Worm (Caenorhabditis elegans) whole organism, L4 larva: Measurements from ENCODE around the gene Y53C12A.7.

ENCODE experiments used
- D1046.2 ChIP-seq: fragments of 200-800 bp; sonication (Bioruptor generic); IDR thresholded peaks from 2 replicates; pipeline ENCODE4 v1.3.6; 2022; ENCODE audit warnings: missing genetic modification characterization, missing compliant biosample characterization
- F26F4.8 ChIP-seq: fragments of 200-800 bp; sonication (Bioruptor generic); conservative IDR thresholded peaks from 2 replicates; pipeline ENCODE4 v1.3.6; 2022; ENCODE audit warnings: missing genetic modification characterization, missing compliant biosample characterization
- F44E2.7 ChIP-seq: fragments of 200-800 bp; sonication (Bioruptor generic); IDR thresholded peaks from 2 replicates; pipeline ENCODE4 v2.1.2; 2022; ENCODE audit warnings: missing genetic modification characterization, missing compliant biosample characterization
- F49E8.2 ChIP-seq: sonication (generic microtip); optimal IDR thresholded peaks from 2 replicates; lab custom pipeline; 2016; ENCODE audit warnings: missing compliant biosample characterization, mild to moderate bottlenecking, missing genetic modification characterization, borderline replicate concordance
- Y48G9A.11 ChIP-seq: fragments of 200-800 bp; sonication (Bioruptor generic); IDR thresholded peaks from 2 replicates; pipeline ENCODE4 v1.3.6; 2022; ENCODE audit warnings: missing genetic modification reagents, missing genetic modification characterization, missing compliant biosample characterization
- Y5F2A.4 ChIP-seq: fragments of 200-800 bp; sonication (Bioruptor generic); optimal IDR thresholded peaks from 2 replicates; lab custom pipeline; 2018; ENCODE audit warnings: mild to moderate bottlenecking, missing genetic modification characterization, missing compliant biosample characterization
- arid-1 ChIP-seq: fragments of 200-800 bp; sonication (Bioruptor generic); conservative IDR thresholded peaks from 2 replicates; pipeline ENCODE4 v1.3.6; 2022; ENCODE audit warnings: missing genetic modification reagents, missing genetic modification characterization, missing compliant biosample characterization
- ceh-32 ChIP-seq: sonication (generic microtip); optimal IDR thresholded peaks from 2 replicates; lab custom pipeline; 2016; ENCODE audit warnings: mild to moderate bottlenecking, missing genetic modification characterization, missing compliant biosample characterization; ENCODE audit not compliant: poor library complexity
- ceh-62 ChIP-seq: sonication (generic microtip); optimal IDR thresholded peaks from 2 replicates; lab custom pipeline; 2017; ENCODE audit warnings: missing biosample characterization, missing genetic modification characterization
- ces-1 ChIP-seq: fragments of 150-350 bp; sonication (generic microtip); optimal IDR thresholded peaks from 4 replicates; lab custom pipeline; 2014; ENCODE audit warnings: missing biosample characterization, missing genetic modification reagents, missing genetic modification characterization
- ctbp-1 ChIP-seq: fragments of 200-800 bp; sonication (Bioruptor generic); IDR thresholded peaks from 2 replicates; pipeline ENCODE4 v1.3.6; 2022; ENCODE audit warnings: missing genetic modification reagents, missing genetic modification characterization, missing compliant biosample characterization
- daf-12 ChIP-seq: fragments of 150-350 bp; optimal IDR thresholded peaks from 2 replicates; lab custom pipeline; 2014; ENCODE audit warnings: missing biosample characterization, missing genetic modification reagents, missing genetic modification characterization
- daf-8 ChIP-seq: fragments of 200-800 bp; sonication (Bioruptor generic); IDR thresholded peaks from 2 replicates; pipeline ENCODE4 v1.3.6; 2022; ENCODE audit warnings: missing genetic modification characterization, missing compliant biosample characterization
- dmd-8 ChIP-seq: fragments of 200-800 bp; sonication (Bioruptor generic); IDR thresholded peaks from 2 replicates; pipeline ENCODE4 v1.3.6; 2022; ENCODE audit warnings: missing genetic modification characterization, missing compliant biosample characterization
- dmd-9 ChIP-seq: fragments of 200-800 bp; sonication (Bioruptor generic); IDR thresholded peaks from 2 replicates; pipeline ENCODE4 v1.3.6; 2022; ENCODE audit warnings: missing genetic modification reagents, missing genetic modification characterization, missing compliant biosample characterization
- egl-43 ChIP-seq: fragments of 200-800 bp; sonication (Bioruptor generic); IDR thresholded peaks from 2 replicates; pipeline ENCODE4 v1.3.6; 2022; ENCODE audit warnings: missing genetic modification reagents, missing genetic modification characterization, missing compliant biosample characterization
- fkh-10 ChIP-seq: fragments of 150-350 bp; optimal IDR thresholded peaks from 2 replicates; lab custom pipeline; 2014; ENCODE audit warnings: missing biosample characterization, missing genetic modification reagents, missing genetic modification characterization
- gei-8 ChIP-seq: fragments of 200-800 bp; sonication (Bioruptor generic); optimal IDR thresholded peaks from 2 replicates; lab custom pipeline; 2018; ENCODE audit warnings: mild to moderate bottlenecking, missing genetic modification characterization, missing compliant biosample characterization
- hlh-11 ChIP-seq: fragments of 200-800 bp; sonication (Bioruptor generic); optimal IDR thresholded peaks from 2 replicates; lab custom pipeline; 2018; ENCODE audit warnings: mild to moderate bottlenecking, missing genetic modification characterization, missing compliant biosample characterization
- hlh-30 ChIP-seq: sonication (generic microtip); optimal IDR thresholded peaks from 2 replicates; lab custom pipeline; 2017; ENCODE audit warnings: antibody characterized with exemption, mild to moderate bottlenecking, missing genetic modification characterization, missing compliant biosample characterization; ENCODE audit not compliant: insufficient read depth
- lin-1 ChIP-seq: fragments of 200-800 bp; sonication (Bioruptor generic); IDR thresholded peaks from 2 replicates; pipeline ENCODE4 v1.3.6; 2022; ENCODE audit warnings: missing genetic modification reagents, missing genetic modification characterization, missing compliant biosample characterization
- lin-29 ChIP-seq: fragments of 200-800 bp; sonication (Bioruptor generic); IDR thresholded peaks from 2 replicates; pipeline ENCODE4 v1.3.6; 2022; ENCODE audit warnings: missing genetic modification reagents, missing genetic modification characterization, missing compliant biosample characterization
- lin-39 ChIP-seq: fragments of 150-350 bp; optimal IDR thresholded peaks from 2 replicates; lab custom pipeline; 2014; ENCODE audit warnings: missing biosample characterization, missing genetic modification reagents, missing genetic modification characterization
- lsy-2 ChIP-seq, 2 experiments: fragments of 150-350 bp in 1 of 2; sonication (generic microtip) in 1 of 2; optimal IDR thresholded peaks; 2 replicates each; lab custom pipeline; 2014 to 2017; ENCODE audit warnings: missing biosample characterization in 2 of 2, missing genetic modification characterization in 2 of 2
- madf-9 ChIP-seq: fragments of 200-800 bp; sonication (Bioruptor generic); conservative IDR thresholded peaks from 2 replicates; pipeline ENCODE4 v1.3.6; 2022; ENCODE audit warnings: missing genetic modification reagents, missing genetic modification characterization, missing compliant biosample characterization
- mdt-29 ChIP-seq: fragments of 200-800 bp; sonication (Bioruptor generic); IDR thresholded peaks from 2 replicates; pipeline ENCODE4 v1.3.6; 2022; ENCODE audit warnings: missing genetic modification reagents, missing genetic modification characterization, missing compliant biosample characterization
- mep-1 ChIP-seq: fragments of 150-350 bp; sonication (generic microtip); optimal IDR thresholded peaks from 3 replicates; lab custom pipeline; 2014; ENCODE audit warnings: missing biosample characterization, missing genetic modification characterization
- mxl-2 ChIP-seq: fragments of 200-800 bp; sonication (Bioruptor generic); conservative IDR thresholded peaks from 2 replicates; pipeline ENCODE4 v1.3.6; 2022; ENCODE audit warnings: missing genetic modification reagents, missing genetic modification characterization, missing compliant biosample characterization
- mxl-3 ChIP-seq: fragments of 200-800 bp; sonication (Bioruptor generic); optimal IDR thresholded peaks from 2 replicates; lab custom pipeline; 2018; ENCODE audit warnings: mild to moderate bottlenecking, missing genetic modification characterization, missing compliant biosample characterization
- nhr-10 ChIP-seq: fragments of 150-350 bp; optimal IDR thresholded peaks from 2 replicates; lab custom pipeline; 2014; ENCODE audit warnings: missing biosample characterization, missing genetic modification characterization
- nhr-102 ChIP-seq: sonication (generic microtip); optimal IDR thresholded peaks from 2 replicates; lab custom pipeline; 2016; ENCODE audit warnings: mild to moderate bottlenecking, missing genetic modification characterization, moderate library complexity, missing compliant biosample characterization
- nhr-111 ChIP-seq: fragments of 200-800 bp; sonication (Bioruptor generic); optimal IDR thresholded peaks from 2 replicates; lab custom pipeline; 2018; ENCODE audit warnings: mild to moderate bottlenecking, missing genetic modification characterization, missing compliant biosample characterization
- nhr-48 ChIP-seq: sonication (generic microtip); optimal IDR thresholded peaks from 2 replicates; lab custom pipeline; 2016; ENCODE audit warnings: mild to moderate bottlenecking, missing genetic modification characterization, missing compliant biosample characterization
- nhr-76 ChIP-seq: fragments of 150-350 bp; optimal IDR thresholded peaks from 2 replicates; lab custom pipeline; 2014; ENCODE audit warnings: missing biosample characterization, missing genetic modification characterization
- pha-4 ChIP-seq, 2 experiments: fragments of 150-350 bp in 1 of 2; fragments of 200-800 bp in 1 of 2; sonication (Bioruptor generic) in 1 of 2; IDR thresholded peaks in 1 of 2; optimal IDR thresholded peaks in 1 of 2; 2 replicates each; pipeline versions ENCODE4 v1.3.6 to Lab custom; 2014 to 2022; ENCODE audit warnings: missing genetic modification characterization in 2 of 2, missing genetic modification reagents in 2 of 2, missing biosample characterization in 1 of 2, missing compliant biosample characterization in 1 of 2
- pqm-1 ChIP-seq: sonication (generic microtip); optimal IDR thresholded peaks from 2 replicates; lab custom pipeline; 2017; ENCODE audit warnings: missing biosample characterization, missing genetic modification characterization
- saeg-2 ChIP-seq: fragments of 200-800 bp; sonication (Bioruptor generic); IDR thresholded peaks from 2 replicates; pipeline ENCODE4 v1.3.6; 2022; ENCODE audit warnings: missing genetic modification reagents, missing genetic modification characterization, missing compliant biosample characterization
- set-16 ChIP-seq: fragments of 200-800 bp; sonication (Bioruptor generic); IDR thresholded peaks from 2 replicates; pipeline ENCODE4 v1.3.6; 2022; ENCODE audit warnings: missing genetic modification reagents, missing genetic modification characterization, missing compliant biosample characterization
- skn-1 ChIP-seq: fragments of 150-350 bp; optimal IDR thresholded peaks from 2 replicates; lab custom pipeline; 2014; ENCODE audit warnings: missing biosample characterization, missing genetic modification characterization
- snpc-1.2 ChIP-seq: fragments of 200-800 bp; sonication (Bioruptor generic); IDR thresholded peaks from 2 replicates; pipeline ENCODE4 v1.3.6; 2022; ENCODE audit warnings: missing genetic modification reagents, missing genetic modification characterization, missing compliant biosample characterization
- snpc-4 ChIP-seq: fragments of 150-350 bp; optimal IDR thresholded peaks from 2 replicates; lab custom pipeline; 2014; ENCODE audit warnings: missing biosample characterization, missing genetic modification characterization
- spr-3 ChIP-seq: fragments of 200-800 bp; sonication (Bioruptor generic); optimal IDR thresholded peaks from 2 replicates; lab custom pipeline; 2018; ENCODE audit warnings: mild to moderate bottlenecking, missing genetic modification characterization, missing compliant biosample characterization
- tra-1 ChIP-seq: fragments of 200-800 bp; sonication (Bioruptor generic); IDR thresholded peaks from 2 replicates; pipeline ENCODE4 v1.3.6; 2022; ENCODE audit warnings: missing genetic modification reagents, missing genetic modification characterization, missing compliant biosample characterization
- unc-62 ChIP-seq, 3 experiments: fragments of 150-350 bp in 1 of 3; sonication (generic microtip); optimal IDR thresholded peaks in 2 of 3; peaks in 1 of 3; 1 replicate in 1 of 3; 2 replicates in 2 of 3; lab custom pipeline; 2014 to 2017; ENCODE audit warnings: missing biosample characterization in 3 of 3, missing genetic modification characterization in 3 of 3, missing genetic modification reagents in 3 of 3, missing genotype in 1 of 3
- zfp-2 ChIP-seq: sonication (generic microtip); optimal IDR thresholded peaks from 2 replicates; lab custom pipeline; 2016; ENCODE audit warnings: mild to moderate bottlenecking, missing genetic modification characterization, missing compliant biosample characterization
- zfp-3 ChIP-seq: fragments of 200-800 bp; sonication (Bioruptor generic); conservative IDR thresholded peaks from 2 replicates; pipeline ENCODE4 v1.3.6; 2022; ENCODE audit warnings: missing genetic modification reagents, missing genetic modification characterization, missing compliant biosample characterization
- zip-11 ChIP-seq: fragments of 200-800 bp; sonication (Bioruptor generic); IDR thresholded peaks from 2 replicates; pipeline ENCODE4 v1.3.6; 2022; ENCODE audit warnings: missing genetic modification characterization, missing compliant biosample characterization
- ztf-11 ChIP-seq: fragments of 150-350 bp; optimal IDR thresholded peaks from 2 replicates; lab custom pipeline; 2014; ENCODE audit warnings: missing biosample characterization, missing genetic modification characterization

The Y53C12A.7 gene

ce11 chrII:9738820-9739219 is 38.5 kb downstream of the Y53C12A.7 start (continued):
- TF ChIP-seq lin-1 (GFP tag; lab: Robert Waterston, UW): peak; percentile 83; the same call in 1 of the 2 replicates
- TF ChIP-seq hlh-30: peak; percentile 73
- TF ChIP-seq snpc-1.2 (GFP tag; lab: Robert Waterston, UW): 0 out of 2 replicates have a peak, but pooled peaks have one; percentile 13
- TF ChIP-seq tra-1: peak; percentile 90
- no peak for TF ChIP-seq Y5F2A.4
- TF ChIP-seq egl-43 (GFP tag; lab: Robert Waterston, UW): peak; percentile 61; the same call in 1 of the 2 replicates
- no peak for TF ChIP-seq ztf-11 (tag; lab: Kevin White, UChicago)
- TF ChIP-seq pha-4 (GFP tag; IDR thresholded peaks at IDR 0.05; lab: Robert Waterston, UW): 0 out of 2 replicates have a peak, but pooled peaks have one; percentile 36
- no peak for TF ChIP-seq pha-4 (tag; optimal IDR thresholded peaks at IDR 0.05; lab: Kevin White, UChicago)
- 0 out of 2 replicates have a peak, but pooled peaks have one; percentile 2 for TF ChIP-seq mxl-2 (GFP tag; lab: Robert Waterston, UW)
- no peak for TF ChIP-seq skn-1 (tag; lab: Kevin White, UChicago)
- peak; percentile 14 for TF ChIP-seq nhr-48
- no peak for TF ChIP-seq ceh-32
- TF ChIP-seq hlh-11 (tag; lab: Kevin White, UChicago): peak; percentile 90
- TF ChIP-seq saeg-2 (GFP tag; lab: Robert Waterston, UW): 0 out of 2 replicates have a peak, but pooled peaks have one; percentile 15
- TF ChIP-seq arid-1 (GFP tag; lab: Robert Waterston, UW): 0 out of 2 replicates have a peak, but pooled peaks have one; percentile 7
- no peak for TF ChIP-seq D1046.2 (GFP tag; lab: Robert Waterston, UW)
- 0 out of 2 replicates have a peak, but pooled peaks have one; percentile 21 for TF ChIP-seq madf-9
- TF ChIP-seq, all 104 proteins: peak for 38

DNA sequence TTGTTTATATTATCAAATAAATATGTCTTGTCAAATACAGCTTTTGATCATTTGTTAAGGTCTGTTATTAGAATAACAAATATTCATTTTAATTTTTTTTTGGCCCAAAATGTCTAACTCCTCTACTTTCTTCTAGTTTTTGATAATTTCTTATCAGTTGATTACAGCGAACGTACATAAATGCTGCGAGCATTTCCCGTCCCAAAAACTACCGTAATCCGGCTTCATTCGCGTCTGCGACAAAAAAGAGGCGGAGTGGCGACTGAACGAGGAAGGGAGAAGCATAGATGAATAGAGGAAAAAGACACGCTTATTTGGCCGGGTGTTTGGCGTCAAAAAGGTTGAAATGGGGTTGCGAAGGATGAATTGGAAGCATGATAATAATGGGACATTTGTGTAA is 40.2 kb downstream of the Y53C12A.7 start:
- TF ChIP-seq fkh-10 (no peak), F44E2.7 (GFP tag; lab: Robert Waterston, UW) (no peak), ceh-62 (tag; lab: Kevin White, UChicago) (no peak), nhr-10 (tag; lab: Kevin White, UChicago) (peak; percentile 52), zfp-3 (no peak), F26F4.8 (no peak), mep-1 (no peak), daf-8 (no peak), nhr-76 (tag; lab: Kevin White, UChicago) (no peak), nhr-102 (tag; lab: Kevin White, UChicago) (peak; percentile 29), spr-3 (no peak), pqm-1 (tag; lab: Kevin White, UChicago) (peak; percentile 90), unc-62 (GFP tag; optimal IDR thresholded peaks at IDR 0.05 in 1 of 2; lab: Kevin White, UChicago) (no peak), unc-62 (tag; optimal IDR thresholded peaks at IDR 0.05; lab: Kevin White, UChicago) (no peak), dmd-8 (GFP tag; lab: Robert Waterston, UW) (no peak), egl-43 (GFP tag; lab: Robert Waterston, UW) (no peak), F49E8.2 (tag; lab: Kevin White, UChicago) (no peak), nhr-111 (no peak), arid-1 (GFP tag; lab: Robert Waterston, UW) (no peak), daf-12 (no peak), dmd-9 (no peak), zip-11 (no peak), snpc-4 (tag; lab: Kevin White, UChicago) (no peak), Y48G9A.11 (no peak), madf-9 (no peak), gei-8 (GFP tag; lab: Kevin White, UChicago) (no peak), ces-1 (GFP tag; lab: Kevin White, UChicago) (no peak), ctbp-1 (GFP tag; lab: Robert Waterston, UW) (no peak), zfp-2 (tag; lab: Kevin White, UChicago) (no peak), lin-29 (GFP tag; lab: Robert Waterston, UW) (no peak), set-16 (GFP tag; lab: Robert Waterston, UW) (no peak), mdt-29 (GFP tag; lab: Robert Waterston, UW) (no peak), mxl-3 (peak; percentile 22), lsy-2 (tag; optimal IDR thresholded peaks at IDR 0.05; lab: Kevin White, UChicago) (peak in 1 of 2 experiments; percentile 81), lin-39 (no peak)
